Worm (Caenorhabditis elegans) whole organism, L2 larva: Measurements from ENCODE around the gene nhr-246.
A peak's percentile ranks its signal among the peaks of the same experiment; 100 is the strongest.
"Not testable (repeated sequence)": the region's sequence is repeated elsewhere in the genome, so short reads cannot be mapped to it uniquely, and the experiment has no call there.

Experiments
- C34F6.9 ChIP-seq: fragments of 150-350 bp; optimal IDR thresholded peaks from 2 replicates; lab custom pipeline; 2014; ENCODE audit warnings: missing biosample characterization, missing genetic modification characterization
- R02D3.7 ChIP-seq: fragments of 150-350 bp; optimal IDR thresholded peaks from 2 replicates; lab custom pipeline; 2014; ENCODE audit warnings: missing biosample characterization, missing genetic modification characterization
- alr-1 ChIP-seq: fragments of 150-350 bp; optimal IDR thresholded peaks from 2 replicates; lab custom pipeline; 2014; ENCODE audit warnings: missing biosample characterization, missing genetic modification characterization
- aly-2 ChIP-seq: fragments of 150-350 bp; optimal IDR thresholded peaks from 2 replicates; lab custom pipeline; 2014; ENCODE audit warnings: missing biosample characterization, missing genetic modification characterization
- ama-1 ChIP-seq: fragments of 150-350 bp; optimal IDR thresholded peaks from 2 replicates; lab custom pipeline; 2018; ENCODE audit warnings: inconsistent platforms
- ceh-16 ChIP-seq: fragments of 150-350 bp; optimal IDR thresholded peaks from 2 replicates; lab custom pipeline; 2014; ENCODE audit warnings: missing biosample characterization, missing genetic modification characterization
- ceh-82 ChIP-seq: fragments of 150-350 bp; optimal IDR thresholded peaks from 2 replicates; lab custom pipeline; 2014; ENCODE audit warnings: missing biosample characterization, missing genetic modification characterization
- dmd-4 ChIP-seq: sonication (generic microtip); optimal IDR thresholded peaks from 2 replicates; lab custom pipeline; 2017; ENCODE audit warnings: missing biosample characterization, missing genetic modification characterization
- elt-1 ChIP-seq: fragments of 150-350 bp; optimal IDR thresholded peaks from 2 replicates; lab custom pipeline; 2014; ENCODE audit warnings: missing biosample characterization, missing genetic modification characterization
- fos-1 ChIP-seq: fragments of 150-350 bp; optimal IDR thresholded peaks from 2 replicates; lab custom pipeline; 2014; ENCODE audit warnings: missing biosample characterization, missing genetic modification characterization
- gmeb-1 ChIP-seq: fragments of 150-350 bp; optimal IDR thresholded peaks from 2 replicates; lab custom pipeline; 2014; ENCODE audit warnings: missing biosample characterization, missing genetic modification characterization
- lin-39 ChIP-seq: fragments of 150-350 bp; optimal IDR thresholded peaks from 2 replicates; lab custom pipeline; 2014; ENCODE audit warnings: missing biosample characterization, missing genetic modification reagents, missing genetic modification characterization
- lsy-2 ChIP-seq, 2 experiments: fragments of 150-350 bp in 1 of 2; sonication (generic microtip) in 1 of 2; optimal IDR thresholded peaks; 2 replicates each; lab custom pipeline; 2014 to 2017; ENCODE audit warnings: missing biosample characterization in 2 of 2, missing genetic modification characterization in 2 of 2
- mab-5 ChIP-seq: fragments of 150-350 bp; optimal IDR thresholded peaks from 2 replicates; lab custom pipeline; 2014; ENCODE audit warnings: missing biosample characterization, missing genetic modification characterization
- nhr-10 ChIP-seq: sonication (generic microtip); optimal IDR thresholded peaks from 2 replicates; lab custom pipeline; 2017; ENCODE audit warnings: missing biosample characterization, missing genetic modification characterization
- nhr-11 ChIP-seq: fragments of 150-350 bp; optimal IDR thresholded peaks from 2 replicates; lab custom pipeline; 2014; ENCODE audit warnings: missing biosample characterization, missing genetic modification characterization
- nhr-12 ChIP-seq: fragments of 150-350 bp; optimal IDR thresholded peaks from 2 replicates; lab custom pipeline; 2014; ENCODE audit warnings: missing biosample characterization, missing genetic modification characterization
- nhr-129 ChIP-seq: fragments of 150-350 bp; optimal IDR thresholded peaks from 2 replicates; lab custom pipeline; 2014; ENCODE audit warnings: missing biosample characterization, missing genetic modification characterization
- nhr-21 ChIP-seq: fragments of 150-350 bp; optimal IDR thresholded peaks from 2 replicates; lab custom pipeline; 2014; ENCODE audit warnings: missing biosample characterization, missing genetic modification characterization
- nhr-237 ChIP-seq: fragments of 150-350 bp; optimal IDR thresholded peaks from 2 replicates; lab custom pipeline; 2014; ENCODE audit warnings: missing biosample characterization, missing genetic modification characterization
- nhr-6 ChIP-seq: fragments of 150-350 bp; optimal IDR thresholded peaks from 2 replicates; lab custom pipeline; 2014; ENCODE audit warnings: missing biosample characterization, missing genetic modification characterization
- peb-1 ChIP-seq: fragments of 150-350 bp; optimal IDR thresholded peaks from 2 replicates; lab custom pipeline; 2014; ENCODE audit warnings: missing biosample characterization, missing genetic modification characterization
- sem-4 ChIP-seq: fragments of 150-350 bp; optimal IDR thresholded peaks from 2 replicates; lab custom pipeline; 2014; ENCODE audit warnings: missing biosample characterization, missing genetic modification reagents, missing genetic modification characterization
- skn-1 ChIP-seq: sonication (generic microtip); optimal IDR thresholded peaks from 2 replicates; lab custom pipeline; 2017; ENCODE audit warnings: missing biosample characterization, missing genetic modification characterization
- sma-9 ChIP-seq, 2 experiments: fragments of 150-350 bp in 1 of 2; sonication (generic microtip) in 1 of 2; optimal IDR thresholded peaks; 2 replicates each; lab custom pipeline; 2014 to 2016; ENCODE audit warnings: missing genetic modification characterization in 2 of 2, mild to moderate bottlenecking in 1 of 2, missing biosample characterization in 1 of 2, missing compliant biosample characterization in 1 of 2, missing genetic modification reagents in 1 of 2, moderate library complexity in 1 of 2
- unc-55 ChIP-seq: fragments of 150-350 bp; sonication (generic microtip); optimal IDR thresholded peaks from 3 replicates; lab custom pipeline; 2014; ENCODE audit warnings: missing biosample characterization, missing genetic modification reagents, missing genetic modification characterization
- unc-62 ChIP-seq: fragments of 150-350 bp; optimal IDR thresholded peaks from 2 replicates; lab custom pipeline; 2014; ENCODE audit warnings: missing biosample characterization, missing genetic modification reagents, missing genetic modification characterization
- ztf-4 ChIP-seq: fragments of 150-350 bp; optimal IDR thresholded peaks from 2 replicates; lab custom pipeline; 2014; ENCODE audit warnings: missing biosample characterization, missing genetic modification characterization

Gene nhr-246

ce11 chrV:15349044-15349443 lies 32.8 kb downstream of the nhr-246 start, which contains the start of gene clec-230:
Gene clec-230 (minus strand): TSS chrV:15349144.
- TF ChIP-seq nhr-237 (tag; lab: Kevin White, UChicago) (no peak), ztf-4 (tag; lab: Kevin White, UChicago) (no peak), gmeb-1 (tag; lab: Kevin White, UChicago) (no peak), lin-39 (no peak), ama-1 (lab: Kevin White, UChicago) (no peak), fos-1 (no peak), peb-1 (tag; lab: Kevin White, UChicago) (no peak), unc-62 (GFP tag; lab: Kevin White, UChicago) (no peak), elt-1 (tag; lab: Kevin White, UChicago) (no peak)
- TF ChIP-seq, all 48 proteins: peak for 0

- TF ChIP-seq fos-1 (no peak), lsy-2 (tag; optimal IDR thresholded peaks at IDR 0.05; lab: Kevin White, UChicago) (no peak), peb-1 (tag; lab: Kevin White, UChicago) (no peak), ztf-4 (tag; lab: Kevin White, UChicago) (no peak), R02D3.7 (no peak), sem-4 (tag; lab: Kevin White, UChicago) (no peak), C34F6.9 (tag; lab: Kevin White, UChicago) (no peak)
Measured at ce11 chrV:15350615-15351014, 34.3 kb downstream of the nhr-246 start, which contains the start of gene clec-231. Gene clec-231 (minus strand): TSS chrV:15350715.

- TF ChIP-seq ceh-16 (tag; lab: Kevin White, UChicago), result no peak
- TF ChIP-seq aly-2 (tag; lab: Kevin White, UChicago), result no peak
- no peak for TF ChIP-seq nhr-11 (tag; lab: Kevin White, UChicago)
- TF ChIP-seq nhr-129 (tag; lab: Kevin White, UChicago), result no peak
- TF ChIP-seq ztf-4 (tag; lab: Kevin White, UChicago), result no peak
- TF ChIP-seq unc-55, result no peak
- TF ChIP-seq nhr-21 (tag; lab: Kevin White, UChicago), result no peak
- no peak for TF ChIP-seq lsy-2 (tag; optimal IDR thresholded peaks at IDR 0.05; lab: Kevin White, UChicago)
- TF ChIP-seq nhr-6 (tag; lab: Kevin White, UChicago), result no peak
- no peak for TF ChIP-seq nhr-12 (tag; lab: Kevin White, UChicago)
- TF ChIP-seq alr-1 (tag; lab: Kevin White, UChicago), result no peak
- no peak for TF ChIP-seq nhr-10 (tag; lab: Kevin White, UChicago)
- no peak for TF ChIP-seq nhr-237 (tag; lab: Kevin White, UChicago)
- no peak for TF ChIP-seq ceh-82 (tag; lab: Kevin White, UChicago)
- TF ChIP-seq, all 48 proteins: peak for 0
Measured at ce11 chrV:15352376-15352775, 36.1 kb downstream of the nhr-246 start, which contains the start of gene srx-58. Gene srx-58 (plus strand): TSS chrV:15352676.

ce11 chrV:15354648-15355047 lies 38.4 kb downstream of the nhr-246 start, which contains the start of gene C29F3.7:
Gene C29F3.7 (plus strand): TSS chrV:15354901.
- TF ChIP-seq sma-9 (GFP tag; optimal IDR thresholded peaks at IDR 0.05; lab: Kevin White, UChicago) (peak; percentile 87), sma-9 (tag; optimal IDR thresholded peaks at IDR 0.05; lab: Kevin White, UChicago) (no peak), fos-1 (peak; percentile 97), gmeb-1 (tag; lab: Kevin White, UChicago) (peak; percentile 44), C34F6.9 (tag; lab: Kevin White, UChicago) (no peak)

ce11 chrV:15361412-15361811 lies 45.1 kb downstream of the nhr-246 start, which contains the start of gene ech-1.1:
Gene ech-1.1 (minus strand): TSS chrV:15361512.
- not testable (repeated sequence) for TF ChIP-seq mab-5 (tag; lab: Kevin White, UChicago); skn-1 (tag; lab: Kevin White, UChicago); dmd-4

ce11 chrV:15367770-15368169 lies 51.5 kb downstream of the nhr-246 start:
- TF ChIP-seq nhr-21 (tag; lab: Kevin White, UChicago) (no peak), ceh-82 (tag; lab: Kevin White, UChicago) (no peak)
- TF ChIP-seq, all 48 proteins: peak for 0
